Worm (Caenorhabditis elegans) whole organism, L3 larva: ENCODE measurements around the gene srh-128.
A peak's percentile ranks its signal among the peaks of the same experiment; 100 is the strongest.

Experiments
- R02D3.7 ChIP-seq: fragments of 150-350 bp; optimal IDR thresholded peaks from 2 replicates; lab custom pipeline; 2014; ENCODE audit warnings: missing biosample characterization, missing genetic modification characterization
- ZK546.5 ChIP-seq: sonication (generic microtip); optimal IDR thresholded peaks from 2 replicates; lab custom pipeline; 2017; ENCODE audit warnings: missing biosample characterization, missing genetic modification characterization
- aly-2 ChIP-seq: fragments of 150-350 bp; optimal IDR thresholded peaks from 2 replicates; lab custom pipeline; 2014; ENCODE audit warnings: missing biosample characterization, missing genetic modification characterization
- ama-1 ChIP-seq: fragments of 150-350 bp; optimal IDR thresholded peaks from 2 replicates; lab custom pipeline; 2018
- ceh-28 ChIP-seq: fragments of 150-350 bp; optimal IDR thresholded peaks from 2 replicates; lab custom pipeline; 2014; ENCODE audit warnings: missing biosample characterization, missing genetic modification reagents, missing genetic modification characterization
- ceh-82 ChIP-seq: fragments of 150-350 bp; optimal IDR thresholded peaks from 2 replicates; lab custom pipeline; 2014; ENCODE audit warnings: missing biosample characterization, missing genetic modification characterization
- ceh-9 ChIP-seq: sonication (generic microtip); optimal IDR thresholded peaks from 2 replicates; lab custom pipeline; 2018; ENCODE audit warnings: missing biosample characterization, missing genetic modification characterization
- egl-5 ChIP-seq: fragments of 150-350 bp; optimal IDR thresholded peaks from 2 replicates; lab custom pipeline; 2017; ENCODE audit warnings: missing biosample characterization, missing genetic modification reagents, missing genetic modification characterization, inconsistent platforms
- elt-1 ChIP-seq: fragments of 150-350 bp; optimal IDR thresholded peaks from 2 replicates; lab custom pipeline; 2014; ENCODE audit warnings: missing biosample characterization, missing genetic modification characterization
- elt-2 ChIP-seq: sonication (generic microtip); optimal IDR thresholded peaks from 2 replicates; lab custom pipeline; 2016; ENCODE audit warnings: missing genetic modification reagents, mild to moderate bottlenecking, missing genetic modification characterization, missing compliant biosample characterization
- elt-3 ChIP-seq, 3 experiments: fragments of 150-350 bp in 1 of 3; sonication (generic microtip) in 2 of 3; optimal IDR thresholded peaks; 2 replicates in 2 of 3; 4 replicates in 1 of 3; lab custom pipeline; 2014 to 2017; ENCODE audit warnings: missing biosample characterization in 3 of 3, missing genetic modification characterization in 3 of 3
- eor-1 ChIP-seq, 2 experiments: fragments of 150-350 bp; optimal IDR thresholded peaks; 2 replicates each; lab custom pipeline; 2014 to 2018; ENCODE audit warnings: missing biosample characterization in 2 of 2, missing genetic modification characterization in 2 of 2
- hmg-11 ChIP-seq: sonication (generic microtip); optimal IDR thresholded peaks from 2 replicates; lab custom pipeline; 2016; ENCODE audit warnings: missing genetic modification characterization, missing compliant biosample characterization
- jun-1 ChIP-seq: fragments of 150-350 bp; optimal IDR thresholded peaks from 2 replicates; lab custom pipeline; 2014; ENCODE audit warnings: missing biosample characterization, missing genetic modification reagents, missing genetic modification characterization
- lin-15B ChIP-seq: fragments of 150-350 bp; optimal IDR thresholded peaks from 2 replicates; lab custom pipeline; 2014; ENCODE audit warnings: missing biosample characterization, missing genetic modification characterization
- lin-39 ChIP-seq: fragments of 150-350 bp; optimal IDR thresholded peaks from 2 replicates; lab custom pipeline; 2018; ENCODE audit warnings: missing biosample characterization, missing genetic modification reagents, missing genetic modification characterization
- lsy-12 ChIP-seq: sonication (generic microtip); optimal IDR thresholded peaks from 2 replicates; lab custom pipeline; 2016; ENCODE audit warnings: mild to moderate bottlenecking, missing genetic modification characterization, missing compliant biosample characterization
- mdl-1 ChIP-seq: fragments of 150-350 bp; optimal IDR thresholded peaks from 2 replicates; lab custom pipeline; 2014; ENCODE audit warnings: missing biosample characterization, missing genetic modification characterization
- nfya-1 ChIP-seq: sonication (generic microtip); optimal IDR thresholded peaks from 2 replicates; lab custom pipeline; 2017; ENCODE audit warnings: missing genetic modification characterization, mild to moderate bottlenecking, missing compliant biosample characterization, antibody characterized with exemption, moderate library complexity; ENCODE audit not compliant: insufficient read depth
- nhr-11 ChIP-seq: fragments of 150-350 bp; optimal IDR thresholded peaks from 2 replicates; lab custom pipeline; 2014; ENCODE audit warnings: missing biosample characterization, missing genetic modification characterization
- nhr-12 ChIP-seq: fragments of 150-350 bp; optimal IDR thresholded peaks from 2 replicates; lab custom pipeline; 2014; ENCODE audit warnings: missing biosample characterization, missing genetic modification characterization
- nhr-237 ChIP-seq: fragments of 150-350 bp; optimal IDR thresholded peaks from 2 replicates; lab custom pipeline; 2014; ENCODE audit warnings: missing biosample characterization, missing genetic modification characterization
- nhr-25 ChIP-seq: sonication (generic microtip); optimal IDR thresholded peaks from 2 replicates; lab custom pipeline; 2017; ENCODE audit warnings: missing biosample characterization, missing genetic modification characterization
- nhr-28 ChIP-seq: fragments of 150-350 bp; optimal IDR thresholded peaks from 2 replicates; lab custom pipeline; 2014; ENCODE audit warnings: missing biosample characterization, missing genetic modification characterization
- nhr-43 ChIP-seq: sonication (generic microtip); optimal IDR thresholded peaks from 2 replicates; lab custom pipeline; 2016; ENCODE audit warnings: mild to moderate bottlenecking, missing genetic modification characterization, missing compliant biosample characterization; ENCODE audit not compliant: poor library complexity, severe bottlenecking
- nhr-77 ChIP-seq: fragments of 150-350 bp; optimal IDR thresholded peaks from 2 replicates; lab custom pipeline; 2014; ENCODE audit warnings: missing biosample characterization, missing genetic modification characterization
- sea-2 ChIP-seq: fragments of 150-350 bp; sonication (generic microtip); optimal IDR thresholded peaks from 4 replicates; lab custom pipeline; 2014; ENCODE audit warnings: missing biosample characterization, missing genetic modification reagents, missing genetic modification characterization
- snpc-4 ChIP-seq: fragments of 150-350 bp; optimal IDR thresholded peaks from 2 replicates; lab custom pipeline; 2014; ENCODE audit warnings: missing biosample characterization, missing genetic modification characterization
- tbx-2 ChIP-seq: sonication (generic microtip); optimal IDR thresholded peaks from 2 replicates; lab custom pipeline; 2016; ENCODE audit warnings: mild to moderate bottlenecking, missing genetic modification characterization, missing compliant biosample characterization
- unc-39 ChIP-seq: sonication (generic microtip); optimal IDR thresholded peaks from 4 replicates; lab custom pipeline; 2017; ENCODE audit warnings: missing biosample characterization, missing genetic modification characterization
- unc-62 ChIP-seq: fragments of 150-350 bp; sonication (generic microtip); optimal IDR thresholded peaks from 4 replicates; lab custom pipeline; 2014; ENCODE audit warnings: missing biosample characterization, missing genetic modification reagents, missing genetic modification characterization
- zag-1 ChIP-seq: fragments of 150-350 bp; optimal IDR thresholded peaks from 2 replicates; lab custom pipeline; 2014; ENCODE audit warnings: missing biosample characterization, missing genetic modification characterization
- ztf-11 ChIP-seq: fragments of 150-350 bp; optimal IDR thresholded peaks from 2 replicates; lab custom pipeline; 2014; ENCODE audit warnings: missing biosample characterization, missing genetic modification characterization

Gene srh-128

ce11 chrII:2717335-2717734 is 12.2 kb upstream of the srh-128 start, which contains the start of gene T05A8.3:
Gene T05A8.3, minus strand, starts transcription at chrII:2717435.
- TF ChIP-seq zag-1 (tag; lab: Kevin White, UChicago) (no peak), mdl-1 (tag; lab: Kevin White, UChicago) (no peak), elt-1 (tag; lab: Kevin White, UChicago) (no peak), ceh-9 (tag; lab: Kevin White, UChicago) (no peak), lin-39 (no peak), nhr-43 (no peak), ama-1 (lab: Kevin White, UChicago) (no peak), nhr-77 (tag; lab: Kevin White, UChicago) (no peak)

ce11 chrII:2710919-2711318 is 5.8 kb upstream of the srh-128 start, which contains the start of gene T05A8.2:
Gene T05A8.2, minus strand, starts transcription at chrII:2711019.
- no peak for TF ChIP-seq sea-2 (GFP tag; lab: Kevin White, UChicago)

ce11 chrII:2709942-2710341 is 4.8 kb upstream of the srh-128 start, which contains the start of gene T05A8.1:
Gene T05A8.1, minus strand, starts transcription at chrII:2710042.
- no peak for TF ChIP-seq lin-15B (tag; lab: Kevin White, UChicago)
- TF ChIP-seq aly-2 = no peak
- no peak for TF ChIP-seq unc-39 (tag; lab: Kevin White, UChicago)
- TF ChIP-seq, all 47 proteins: peak for 0

ce11 chrII:2707872-2708271 is 2.8 kb upstream of the srh-128 start, which contains the start of gene Y47G7B.2:
Gene Y47G7B.2, minus strand, starts transcription at chrII:2708014.
- TF ChIP-seq nhr-12 (tag; lab: Kevin White, UChicago) (no peak), elt-2 (tag; lab: Kevin White, UChicago) (peak; percentile 23), lin-39 (peak; percentile 16), egl-5 (tag; lab: Kevin White, UChicago) (peak; percentile 15), hmg-11 (tag; lab: Kevin White, UChicago) (no peak)

- TF ChIP-seq unc-62 (GFP tag; lab: Kevin White, UChicago) (no peak), tbx-2 (tag; lab: Kevin White, UChicago) (no peak), snpc-4 (tag; lab: Kevin White, UChicago) (no peak), ceh-82 (tag; lab: Kevin White, UChicago) (no peak), sea-2 (GFP tag; lab: Kevin White, UChicago) (no peak), elt-1 (tag; lab: Kevin White, UChicago) (no peak), mdl-1 (tag; lab: Kevin White, UChicago) (no peak), nhr-28 (no peak), egl-5 (tag; lab: Kevin White, UChicago) (no peak)
- TF ChIP-seq, all 47 proteins: peak for 0
Measured at ce11 chrII:2702757-2703156, 2.3 kb downstream of the srh-128 start, which contains the start of gene sri-60. Gene sri-60, minus strand, starts transcription at chrII:2702857.

ce11 chrII:2700229-2700628 is 4.9 kb downstream of the srh-128 start, which contains the start of gene sri-61:
Gene sri-61, minus strand, starts transcription at chrII:2700329.
- TF ChIP-seq ztf-11 (tag; lab: Kevin White, UChicago) = no peak
- no peak for TF ChIP-seq elt-3 (tag; optimal IDR thresholded peaks at IDR 0.05; lab: Kevin White, UChicago)
- TF ChIP-seq unc-62 (GFP tag; lab: Kevin White, UChicago) = no peak
- no peak for TF ChIP-seq jun-1 (tag; lab: Kevin White, UChicago)
- TF ChIP-seq ceh-28 = no peak
- no peak for TF ChIP-seq zag-1 (tag; lab: Kevin White, UChicago)
- TF ChIP-seq nfya-1 (tag; lab: Kevin White, UChicago) = no peak
- TF ChIP-seq nhr-25 (tag; lab: Kevin White, UChicago) = no peak
- no peak for TF ChIP-seq eor-1 (tag; optimal IDR thresholded peaks at IDR 0.05; lab: Kevin White, UChicago)
- no peak for TF ChIP-seq ceh-9 (tag; lab: Kevin White, UChicago)
- no peak for TF ChIP-seq nhr-237 (tag; lab: Kevin White, UChicago)
- TF ChIP-seq lin-39 = no peak

ce11 chrII:2698378-2698777 is 6.7 kb downstream of the srh-128 start, which contains the start of gene sri-62:
Gene sri-62, minus strand, starts transcription at chrII:2698478.
- TF ChIP-seq snpc-4 (tag; lab: Kevin White, UChicago) = no peak
- no peak for TF ChIP-seq nhr-12 (tag; lab: Kevin White, UChicago)
- no peak for TF ChIP-seq lin-39
- no peak for TF ChIP-seq nhr-77 (tag; lab: Kevin White, UChicago)
- no peak for TF ChIP-seq ceh-82 (tag; lab: Kevin White, UChicago)
- no peak for TF ChIP-seq eor-1 (tag; optimal IDR thresholded peaks at IDR 0.05; lab: Kevin White, UChicago)
- TF ChIP-seq elt-1 (tag; lab: Kevin White, UChicago) = no peak
- no peak for TF ChIP-seq nhr-43
- TF ChIP-seq R02D3.7 (tag; lab: Kevin White, UChicago) = no peak
- TF ChIP-seq lsy-12 (tag; lab: Kevin White, UChicago) = no peak
- TF ChIP-seq ZK546.5 = no peak
- no peak for TF ChIP-seq nhr-11
